Fruit fly (Drosophila melanogaster) whole organism, embryonic: ENCODE measurements around the gene CG8149.
A peak's percentile ranks its signal among the peaks of the same experiment; 100 is the strongest.

Experiments
- Adf1 ChIP-seq: fragments of 200-800 bp; sonication (Bioruptor generic); IDR thresholded peaks from 2 replicates; pipeline ENCODE4 v1.3.6; 2022; ENCODE audit warnings: missing biosample characterization, missing genetic modification characterization
- CG10366 ChIP-seq: fragments of 200-800 bp; sonication (Bioruptor generic); IDR thresholded peaks from 2 replicates; pipeline ENCODE4 v1.3.6; 2022; ENCODE audit warnings: missing biosample characterization, missing genetic modification characterization
- CG10431 ChIP-seq: fragments of 200-800 bp; sonication (Bioruptor generic); optimal IDR thresholded peaks from 3 replicates; lab custom pipeline; 2018; ENCODE audit warnings: missing biosample characterization, mild to moderate bottlenecking, missing genetic modification characterization
- CG10462 ChIP-seq: fragments of 200-800 bp; sonication (Bioruptor generic); optimal IDR thresholded peaks from 2 replicates; lab custom pipeline; 2016; ENCODE audit warnings: missing biosample characterization, missing genetic modification characterization
- CG11696 ChIP-seq: fragments of 200-800 bp; sonication (Bioruptor generic); IDR thresholded peaks from 2 replicates; pipeline ENCODE4 v1.3.6; 2022; ENCODE audit warnings: missing biosample characterization, missing genetic modification characterization
- CG12299 ChIP-seq: fragments of 200-800 bp; sonication (Bioruptor generic); optimal IDR thresholded peaks from 2 replicates; lab custom pipeline; 2018; ENCODE audit warnings: missing biosample characterization, mild to moderate bottlenecking, missing genetic modification characterization
- CG13894 ChIP-seq: fragments of 200-800 bp; sonication (Bioruptor generic); optimal IDR thresholded peaks from 3 replicates; lab custom pipeline; 2018; ENCODE audit warnings: missing biosample characterization, mild to moderate bottlenecking, missing genetic modification characterization, moderate library complexity
- CG15011 ChIP-seq: fragments of 200-800 bp; sonication (Bioruptor generic); optimal IDR thresholded peaks from 3 replicates; lab custom pipeline; 2018; ENCODE audit warnings: missing biosample characterization, mild to moderate bottlenecking, missing genetic modification characterization
- CG15073 ChIP-seq: fragments of 200-800 bp; sonication (Bioruptor generic); optimal IDR thresholded peaks from 2 replicates; lab custom pipeline; 2016; ENCODE audit warnings: missing biosample characterization, missing genetic modification characterization
- CG16813 ChIP-seq: fragments of 200-800 bp; sonication (Bioruptor generic); IDR thresholded peaks from 3 replicates; pipeline ENCODE4 v1.3.6; 2022; ENCODE audit warnings: missing biosample characterization, missing genetic modification characterization; ENCODE audit not compliant: partially characterized antibody
- CG2202 ChIP-seq: fragments of 200-800 bp; sonication (Bioruptor generic); optimal IDR thresholded peaks from 2 replicates; lab custom pipeline; 2018; ENCODE audit warnings: missing biosample characterization, mild to moderate bottlenecking, missing genetic modification characterization
- CG33557 ChIP-seq: fragments of 200-800 bp; sonication (Bioruptor generic); optimal IDR thresholded peaks from 2 replicates; lab custom pipeline; 2019; ENCODE audit warnings: missing biosample characterization, mild to moderate bottlenecking, missing genetic modification characterization, moderate library complexity
- CG4360 ChIP-seq: fragments of 200-800 bp; sonication (Bioruptor generic); IDR thresholded peaks from 2 replicates; pipeline ENCODE4 v1.3.6; 2022; ENCODE audit warnings: missing biosample characterization, missing genetic modification characterization
- CG4707 ChIP-seq: fragments of 200-800 bp; sonication (Bioruptor generic); optimal IDR thresholded peaks from 2 replicates; lab custom pipeline; 2018; ENCODE audit warnings: missing biosample characterization, mild to moderate bottlenecking, missing genetic modification characterization, moderate library complexity
- CG6854 ChIP-seq: fragments of 200-800 bp; sonication (Bioruptor generic); optimal IDR thresholded peaks from 3 replicates; lab custom pipeline; 2017; ENCODE audit warnings: missing biosample characterization, mild to moderate bottlenecking, missing genetic modification characterization
- CG7372 ChIP-seq: fragments of 200-800 bp; sonication (Bioruptor generic); IDR thresholded peaks from 2 replicates; pipeline ENCODE4 v1.3.6; 2022; ENCODE audit warnings: missing biosample characterization, missing genetic modification characterization
- CG8359 ChIP-seq: fragments of 200-800 bp; sonication (Bioruptor generic); optimal IDR thresholded peaks from 2 replicates; lab custom pipeline; 2017; ENCODE audit warnings: missing biosample characterization, mild to moderate bottlenecking, missing genetic modification characterization, borderline replicate concordance
- CG8924 ChIP-seq: fragments of 200-800 bp; optimal IDR thresholded peaks from 3 replicates; lab custom pipeline; 2019; ENCODE audit warnings: missing biosample characterization, mild to moderate bottlenecking, missing genetic modification characterization, moderate library complexity
- CG9876 ChIP-seq: fragments of 200-800 bp; sonication (Bioruptor generic); optimal IDR thresholded peaks from 2 replicates; lab custom pipeline; 2016; ENCODE audit warnings: missing biosample characterization, missing genetic modification characterization
- Doc3 ChIP-seq: fragments of 200-800 bp; sonication (Bioruptor generic); IDR thresholded peaks from 3 replicates; pipeline ENCODE4 v1.3.6; 2022; ENCODE audit warnings: missing biosample characterization, missing genetic modification characterization; ENCODE audit not compliant: partially characterized antibody
- Drgx ChIP-seq: fragments of 200-800 bp; sonication (Bioruptor generic); IDR thresholded peaks from 2 replicates; pipeline ENCODE4 v1.3.6; 2022; ENCODE audit warnings: missing biosample characterization, missing genetic modification characterization
- Eip74EF ChIP-seq, 2 experiments: fragments of 200-800 bp in 1 of 2; fragments of >200 bp in 1 of 2; sonication (Bioruptor generic) in 1 of 2; optimal IDR thresholded peaks; 2 replicates each; lab custom pipeline; 2017 to 2019; ENCODE audit warnings: missing biosample characterization in 2 of 2, missing genetic modification characterization in 2 of 2, mild to moderate bottlenecking in 1 of 2, moderate library complexity in 1 of 2
- Elba2 ChIP-seq: fragments of 200-800 bp; sonication (Bioruptor generic); optimal IDR thresholded peaks from 3 replicates; lab custom pipeline; 2016; ENCODE audit warnings: missing biosample characterization, missing genetic modification characterization
- Gug ChIP-seq: fragments of 200-800 bp; sonication (Bioruptor generic); IDR thresholded peaks from 4 replicates; pipeline ENCODE4 v1.3.6; 2022; ENCODE audit warnings: missing biosample characterization, missing genetic modification characterization
- H15 ChIP-seq: fragments of 200-800 bp; sonication (Bioruptor generic); IDR thresholded peaks from 3 replicates; pipeline ENCODE4 v1.3.6; 2022; ENCODE audit warnings: missing biosample characterization, missing genetic modification characterization
- H2.0 ChIP-seq: fragments of 200-800 bp; sonication (Bioruptor generic); IDR thresholded peaks from 2 replicates; pipeline ENCODE4 v1.3.6; 2022; ENCODE audit warnings: missing biosample characterization, missing genetic modification characterization
- HHEX ChIP-seq: fragments of 200-800 bp; sonication (Bioruptor generic); optimal IDR thresholded peaks from 3 replicates; lab custom pipeline; 2017; ENCODE audit warnings: missing biosample characterization, mild to moderate bottlenecking, missing genetic modification characterization, missing genetic modification reagents
- NK7.1 ChIP-seq: fragments of 200-800 bp; sonication (Bioruptor generic); optimal IDR thresholded peaks from 3 replicates; lab custom pipeline; 2016; ENCODE audit warnings: missing biosample characterization, missing genetic modification characterization
- Ptx1 ChIP-seq: fragments of 200-800 bp; sonication (Bioruptor generic); IDR thresholded peaks from 2 replicates; pipeline ENCODE4 v1.3.6; 2022; ENCODE audit warnings: missing biosample characterization, missing genetic modification characterization
- Scr ChIP-seq: fragments of 200-800 bp; sonication (Bioruptor generic); IDR thresholded peaks from 2 replicates; pipeline ENCODE4 v1.3.6; 2022; ENCODE audit warnings: missing biosample characterization, missing genetic modification characterization; ENCODE audit not compliant: partially characterized antibody
- Spps ChIP-seq: fragments of 200-800 bp; sonication (Bioruptor generic); optimal IDR thresholded peaks from 2 replicates; lab custom pipeline; 2018; ENCODE audit warnings: missing biosample characterization, mild to moderate bottlenecking, missing genetic modification characterization
- YL-1 ChIP-seq: fragments of 200-800 bp; sonication (Bioruptor generic); optimal IDR thresholded peaks from 3 replicates; lab custom pipeline; 2017; ENCODE audit warnings: missing biosample characterization, mild to moderate bottlenecking, missing genetic modification characterization
- ato ChIP-seq: fragments of 200-800 bp; sonication (Bioruptor generic); IDR thresholded peaks from 2 replicates; pipeline ENCODE4 v1.3.6; 2022; ENCODE audit warnings: missing biosample characterization, missing genetic modification characterization; ENCODE audit not compliant: partially characterized antibody
- bab2 ChIP-seq: fragments of 200-800 bp; sonication (Bioruptor generic); optimal IDR thresholded peaks from 2 replicates; lab custom pipeline; 2016; ENCODE audit warnings: missing biosample characterization, missing genetic modification characterization
- corto ChIP-seq: fragments of 200-800 bp; sonication (Bioruptor generic); optimal IDR thresholded peaks from 2 replicates; lab custom pipeline; 2016; ENCODE audit warnings: missing biosample characterization, mild to moderate bottlenecking, missing genetic modification characterization, moderate library complexity
- crc ChIP-seq: fragments of 200-800 bp; sonication (Bioruptor generic); optimal IDR thresholded peaks from 2 replicates; lab custom pipeline; 2016; ENCODE audit warnings: missing biosample characterization, missing genetic modification characterization
- cwo ChIP-seq: fragments of 200-800 bp; sonication (Bioruptor generic); optimal IDR thresholded peaks from 3 replicates; lab custom pipeline; 2017; ENCODE audit warnings: missing biosample characterization, missing genetic modification characterization, mild to moderate bottlenecking, moderate library complexity, missing genetic modification reagents
- danr ChIP-seq: fragments of 200-800 bp; sonication (Bioruptor generic); IDR thresholded peaks from 2 replicates; pipeline ENCODE4 v1.3.6; 2022; ENCODE audit warnings: missing biosample characterization, missing genetic modification characterization
- dm ChIP-seq: fragments of 200-800 bp; sonication (Bioruptor generic); optimal IDR thresholded peaks from 3 replicates; lab custom pipeline; 2016; ENCODE audit warnings: missing biosample characterization, missing genetic modification characterization
- fu2 ChIP-seq: fragments of 200-800 bp; sonication (Bioruptor generic); optimal IDR thresholded peaks from 2 replicates; lab custom pipeline; 2016; ENCODE audit warnings: missing biosample characterization, missing genetic modification characterization
- nau ChIP-seq: fragments of 200-800 bp; sonication (Bioruptor generic); optimal IDR thresholded peaks from 3 replicates; lab custom pipeline; 2017; ENCODE audit warnings: missing biosample characterization, mild to moderate bottlenecking, missing genetic modification characterization, missing genetic modification reagents
- pum ChIP-seq: fragments of 200-800 bp; sonication (Bioruptor generic); optimal IDR thresholded peaks from 2 replicates; lab custom pipeline; 2016; ENCODE audit warnings: missing biosample characterization, missing genetic modification characterization
- pzg ChIP-seq: fragments of 200-800 bp; sonication (Bioruptor generic); optimal IDR thresholded peaks from 3 replicates; lab custom pipeline; 2018; ENCODE audit warnings: missing biosample characterization, mild to moderate bottlenecking, missing genetic modification characterization, moderate library complexity
- sob ChIP-seq: fragments of 200-800 bp; sonication (Bioruptor generic); IDR thresholded peaks from 2 replicates; pipeline ENCODE4 v1.3.6; 2022; ENCODE audit warnings: missing biosample characterization, missing genetic modification characterization
- vfl ChIP-seq: fragments of 200-800 bp; sonication (Bioruptor generic); optimal IDR thresholded peaks from 2 replicates; lab custom pipeline; 2016; ENCODE audit warnings: missing biosample characterization, missing genetic modification characterization
- wor ChIP-seq: fragments of 200-800 bp; sonication (Bioruptor generic); IDR thresholded peaks from 2 replicates; pipeline ENCODE4 v1.3.6; 2022; ENCODE audit warnings: missing biosample characterization, missing genetic modification characterization
- zen2 ChIP-seq: fragments of 200-800 bp; sonication (Bioruptor generic); IDR thresholded peaks from 3 replicates; pipeline ENCODE4 v1.3.6; 2022; ENCODE audit warnings: missing biosample characterization, missing genetic modification characterization; ENCODE audit not compliant: partially characterized antibody

CG8149 gene

DNA sequence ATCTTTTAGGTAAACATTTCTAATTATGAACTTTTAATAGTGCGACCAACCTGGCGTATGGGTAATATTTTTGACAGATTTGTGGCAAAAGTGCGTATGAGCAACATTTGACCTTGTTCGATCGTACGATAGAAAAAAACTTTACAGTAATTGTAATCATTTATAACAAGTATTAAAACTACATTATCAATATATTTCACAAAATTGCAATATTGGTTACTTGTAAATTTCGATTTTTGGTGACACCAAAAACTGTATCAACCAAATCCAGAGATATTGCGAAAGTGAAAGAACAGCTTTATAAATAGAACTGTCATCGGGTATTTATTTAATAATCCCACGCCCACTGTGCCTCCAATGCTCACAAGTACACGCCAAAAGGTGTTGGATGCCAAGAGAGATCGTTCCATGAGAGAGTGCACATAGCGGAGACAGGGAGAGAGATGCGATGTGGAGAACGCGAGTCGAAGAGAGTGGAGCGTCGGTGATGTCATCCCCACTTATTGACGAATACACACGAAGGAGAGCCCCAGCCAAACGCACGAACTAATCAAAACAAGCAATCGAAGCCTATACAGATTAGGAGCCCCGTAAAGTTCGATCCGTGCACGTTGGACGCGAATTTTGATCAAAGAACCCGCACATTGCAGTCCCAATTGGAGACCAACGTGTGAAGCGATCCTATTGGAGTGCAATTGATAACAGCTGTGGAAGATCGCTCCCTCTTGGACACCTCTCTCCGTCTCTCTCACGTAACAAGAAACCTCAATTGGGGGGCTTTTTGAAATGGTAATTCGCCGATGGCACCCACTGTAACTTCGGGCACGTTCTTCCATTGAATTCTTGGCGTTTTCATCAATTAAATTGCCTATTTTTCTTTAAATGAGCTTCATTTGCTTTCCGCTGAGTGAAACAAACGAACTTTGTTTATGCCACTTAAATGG is 29.0 kb downstream of the CG8149 start (continued):
- TF ChIP-seq H15 (GFP tag; lab: Robert Waterston, UW) (peak; percentile 79; the same call in 2 of the 3 replicates), CG16813 (GFP tag; lab: Robert Waterston, UW) (no peak), CG8924 (tag; lab: Kevin White, UChicago) (peak; percentile 98), CG10462 (peak; percentile 86), fu2 (peak; percentile 89), Scr (GFP tag; lab: Robert Waterston, UW) (0 out of 2 replicates have a peak, but pooled peaks have one; percentile 22), CG4707 (GFP tag; lab: Kevin White, UChicago) (peak; percentile 81), CG15073 (GFP tag; lab: Kevin White, UChicago) (peak; percentile 71), ato (no peak), YL-1 (GFP tag; lab: Kevin White, UChicago) (peak; percentile 85), Doc3 (GFP tag; lab: Robert Waterston, UW) (0 out of 3 replicates have a peak, but pooled peaks have one; percentile 19), CG12299 (tag; lab: Kevin White, UChicago) (peak; percentile 93), CG10366 (peak; percentile 80), nau (GFP tag; lab: Kevin White, UChicago) (peak; percentile 98), CG10431 (peak; percentile 91), Ptx1 (GFP tag; lab: Robert Waterston, UW) (peak; percentile 94), H2.0 (GFP tag; lab: Robert Waterston, UW) (peak; percentile 69), Eip74EF (GFP tag; optimal IDR thresholded peaks at IDR 0.05; lab: Kevin White, UChicago) (peak in 1 of 2 experiments; percentile 98), Adf1 (GFP tag; lab: Robert Waterston, UW) (peak; percentile 28; the same call in 1 of the 2 replicates), HHEX (GFP tag; lab: Kevin White, UChicago) (peak; percentile 97), CG13894 (peak; percentile 87), CG7372 (GFP tag; lab: Robert Waterston, UW) (peak; percentile 92), CG9876 (GFP tag; lab: Kevin White, UChicago) (peak; percentile 67), vfl (GFP tag; lab: Kevin White, UChicago) (peak; percentile 94), CG8359 (peak; percentile 87), cwo (GFP tag; lab: Kevin White, UChicago) (peak; percentile 95), pum (peak; percentile 91), zen2 (no peak; the same call in 2 of the 3 replicates), Drgx (GFP tag; lab: Robert Waterston, UW) (peak; percentile 91), CG6854 (peak; percentile 97), wor (GFP tag; lab: Robert Waterston, UW) (peak; percentile 90), sob (GFP tag; lab: Robert Waterston, UW) (peak; percentile 85), danr (GFP tag; lab: Robert Waterston, UW) (peak; percentile 92), Spps (peak; percentile 84), pzg (GFP tag; lab: Kevin White, UChicago) (peak; percentile 17), CG15011 (GFP tag; lab: Kevin White, UChicago) (peak; percentile 98), bab2 (GFP tag; lab: Kevin White, UChicago) (peak; percentile 88), corto (GFP tag; lab: Kevin White, UChicago) (peak; percentile 91), Elba2 (GFP tag; lab: Kevin White, UChicago) (peak; percentile 62), CG11696 (GFP tag; lab: Robert Waterston, UW) (peak; percentile 61), crc (GFP tag; lab: Kevin White, UChicago) (peak; percentile 86), NK7.1 (GFP tag; lab: Kevin White, UChicago) (peak; percentile 87), Gug (peak; percentile 88), CG33557 (GFP tag; lab: Kevin White, UChicago) (peak; percentile 84), CG2202 (tag; lab: Kevin White, UChicago) (peak; percentile 85), CG4360 (GFP tag; lab: Robert Waterston, UW) (0 out of 2 replicates have a peak, but pooled peaks have one; percentile 41), dm (GFP tag; lab: Kevin White, UChicago) (peak; percentile 74)
